Worm (Caenorhabditis elegans) whole organism, L3 larva: ENCODE measurements around the gene srh-258.

ENCODE experiments used
- R02D3.7 ChIP-seq: fragments of 150-350 bp; optimal IDR thresholded peaks from 2 replicates; lab custom pipeline; 2014; ENCODE audit warnings: missing biosample characterization, missing genetic modification characterization
- ZK546.5 ChIP-seq: sonication (generic microtip); optimal IDR thresholded peaks from 2 replicates; lab custom pipeline; 2017; ENCODE audit warnings: missing biosample characterization, missing genetic modification characterization
- aly-2 ChIP-seq: fragments of 150-350 bp; optimal IDR thresholded peaks from 2 replicates; lab custom pipeline; 2014; ENCODE audit warnings: missing biosample characterization, missing genetic modification characterization
- ama-1 ChIP-seq: fragments of 150-350 bp; optimal IDR thresholded peaks from 2 replicates; lab custom pipeline; 2018
- ceh-16 ChIP-seq: sonication (generic microtip); optimal IDR thresholded peaks from 2 replicates; lab custom pipeline; 2017; ENCODE audit warnings: missing biosample characterization, missing genetic modification characterization
- ceh-28 ChIP-seq: fragments of 150-350 bp; optimal IDR thresholded peaks from 2 replicates; lab custom pipeline; 2014; ENCODE audit warnings: missing biosample characterization, missing genetic modification reagents, missing genetic modification characterization
- ceh-82 ChIP-seq: fragments of 150-350 bp; optimal IDR thresholded peaks from 2 replicates; lab custom pipeline; 2014; ENCODE audit warnings: missing biosample characterization, missing genetic modification characterization
- ceh-9 ChIP-seq: sonication (generic microtip); optimal IDR thresholded peaks from 2 replicates; lab custom pipeline; 2018; ENCODE audit warnings: missing biosample characterization, missing genetic modification characterization
- daf-12 ChIP-seq: fragments of 150-350 bp; optimal IDR thresholded peaks from 2 replicates; lab custom pipeline; 2014; ENCODE audit warnings: missing biosample characterization, missing genetic modification reagents, missing genetic modification characterization
- egl-27 ChIP-seq: sonication (generic microtip); optimal IDR thresholded peaks from 4 replicates; lab custom pipeline; 2017; ENCODE audit warnings: missing biosample characterization, missing genetic modification reagents, missing genetic modification characterization
- egl-5 ChIP-seq: fragments of 150-350 bp; optimal IDR thresholded peaks from 2 replicates; lab custom pipeline; 2017; ENCODE audit warnings: missing biosample characterization, missing genetic modification reagents, missing genetic modification characterization, inconsistent platforms
- elt-1 ChIP-seq: fragments of 150-350 bp; optimal IDR thresholded peaks from 2 replicates; lab custom pipeline; 2014; ENCODE audit warnings: missing biosample characterization, missing genetic modification characterization
- elt-3 ChIP-seq, 3 experiments: fragments of 150-350 bp in 1 of 3; sonication (generic microtip) in 2 of 3; optimal IDR thresholded peaks; 2 replicates in 2 of 3; 4 replicates in 1 of 3; lab custom pipeline; 2014 to 2017; ENCODE audit warnings: missing biosample characterization in 3 of 3, missing genetic modification characterization in 3 of 3
- eor-1 ChIP-seq, 2 experiments: fragments of 150-350 bp; optimal IDR thresholded peaks; 2 replicates each; lab custom pipeline; 2014 to 2018; ENCODE audit warnings: missing biosample characterization in 2 of 2, missing genetic modification characterization in 2 of 2
- fkh-10 ChIP-seq: sonication (generic microtip); optimal IDR thresholded peaks from 2 replicates; lab custom pipeline; 2017; ENCODE audit warnings: missing biosample characterization, missing genetic modification reagents, missing genetic modification characterization
- fkh-2 ChIP-seq: fragments of 150-350 bp; optimal IDR thresholded peaks from 2 replicates; lab custom pipeline; 2014; ENCODE audit warnings: missing biosample characterization, missing genetic modification reagents, missing genetic modification characterization
- fos-1 ChIP-seq: fragments of 150-350 bp; optimal IDR thresholded peaks from 2 replicates; lab custom pipeline; 2014; ENCODE audit warnings: missing biosample characterization, missing genetic modification characterization
- hmg-11 ChIP-seq: sonication (generic microtip); optimal IDR thresholded peaks from 2 replicates; lab custom pipeline; 2016; ENCODE audit warnings: missing genetic modification characterization, missing compliant biosample characterization
- jun-1 ChIP-seq: fragments of 150-350 bp; optimal IDR thresholded peaks from 2 replicates; lab custom pipeline; 2014; ENCODE audit warnings: missing biosample characterization, missing genetic modification reagents, missing genetic modification characterization
- lin-15B ChIP-seq: fragments of 150-350 bp; optimal IDR thresholded peaks from 2 replicates; lab custom pipeline; 2014; ENCODE audit warnings: missing biosample characterization, missing genetic modification characterization
- lin-39 ChIP-seq: fragments of 150-350 bp; optimal IDR thresholded peaks from 2 replicates; lab custom pipeline; 2018; ENCODE audit warnings: missing biosample characterization, missing genetic modification reagents, missing genetic modification characterization
- nfya-1 ChIP-seq: sonication (generic microtip); optimal IDR thresholded peaks from 2 replicates; lab custom pipeline; 2017; ENCODE audit warnings: missing genetic modification characterization, mild to moderate bottlenecking, missing compliant biosample characterization, antibody characterized with exemption, moderate library complexity; ENCODE audit not compliant: insufficient read depth
- nhr-12 ChIP-seq: fragments of 150-350 bp; optimal IDR thresholded peaks from 2 replicates; lab custom pipeline; 2014; ENCODE audit warnings: missing biosample characterization, missing genetic modification characterization
- nhr-23 ChIP-seq: fragments of 150-350 bp; optimal IDR thresholded peaks from 2 replicates; lab custom pipeline; 2014; ENCODE audit warnings: missing biosample characterization, missing genetic modification reagents, missing genetic modification characterization
- nhr-237 ChIP-seq: fragments of 150-350 bp; optimal IDR thresholded peaks from 2 replicates; lab custom pipeline; 2014; ENCODE audit warnings: missing biosample characterization, missing genetic modification characterization
- nhr-25 ChIP-seq: sonication (generic microtip); optimal IDR thresholded peaks from 2 replicates; lab custom pipeline; 2017; ENCODE audit warnings: missing biosample characterization, missing genetic modification characterization
- nhr-28 ChIP-seq: fragments of 150-350 bp; optimal IDR thresholded peaks from 2 replicates; lab custom pipeline; 2014; ENCODE audit warnings: missing biosample characterization, missing genetic modification characterization
- nhr-67 ChIP-seq: fragments of 150-350 bp; optimal IDR thresholded peaks from 2 replicates; lab custom pipeline; 2014; ENCODE audit warnings: missing biosample characterization, missing genetic modification characterization
- nhr-77 ChIP-seq: fragments of 150-350 bp; optimal IDR thresholded peaks from 2 replicates; lab custom pipeline; 2014; ENCODE audit warnings: missing biosample characterization, missing genetic modification characterization
- pha-4 ChIP-seq: fragments of 150-350 bp; optimal IDR thresholded peaks from 2 replicates; lab custom pipeline; 2014; ENCODE audit warnings: missing biosample characterization, missing genetic modification reagents, missing genetic modification characterization
- pqm-1 ChIP-seq: fragments of 150-350 bp; optimal IDR thresholded peaks from 2 replicates; lab custom pipeline; 2017; ENCODE audit warnings: missing biosample characterization, missing genetic modification characterization, inconsistent platforms
- sea-2 ChIP-seq: fragments of 150-350 bp; sonication (generic microtip); optimal IDR thresholded peaks from 4 replicates; lab custom pipeline; 2014; ENCODE audit warnings: missing biosample characterization, missing genetic modification reagents, missing genetic modification characterization
- snpc-4 ChIP-seq: fragments of 150-350 bp; optimal IDR thresholded peaks from 2 replicates; lab custom pipeline; 2014; ENCODE audit warnings: missing biosample characterization, missing genetic modification characterization
- tbx-2 ChIP-seq: sonication (generic microtip); optimal IDR thresholded peaks from 2 replicates; lab custom pipeline; 2016; ENCODE audit warnings: mild to moderate bottlenecking, missing genetic modification characterization, missing compliant biosample characterization
- unc-39 ChIP-seq: sonication (generic microtip); optimal IDR thresholded peaks from 4 replicates; lab custom pipeline; 2017; ENCODE audit warnings: missing biosample characterization, missing genetic modification characterization
- unc-62 ChIP-seq: fragments of 150-350 bp; sonication (generic microtip); optimal IDR thresholded peaks from 4 replicates; lab custom pipeline; 2014; ENCODE audit warnings: missing biosample characterization, missing genetic modification reagents, missing genetic modification characterization
- zag-1 ChIP-seq: fragments of 150-350 bp; optimal IDR thresholded peaks from 2 replicates; lab custom pipeline; 2014; ENCODE audit warnings: missing biosample characterization, missing genetic modification characterization
- ztf-11 ChIP-seq: fragments of 150-350 bp; optimal IDR thresholded peaks from 2 replicates; lab custom pipeline; 2014; ENCODE audit warnings: missing biosample characterization, missing genetic modification characterization

Gene srh-258

ce11 chrV:15399691-15400377 is 5.1 kb upstream of the srh-258 start, which contains the start of the genes T06E6.15 and sri-7:
T06E6.15 (minus strand) TSS chrV:15399791.
sri-7 (plus strand) TSS chrV:15400327.
- TF ChIP-seq elt-3 (tag; optimal IDR thresholded peaks at IDR 0.05; lab: Kevin White, UChicago): no peak
- TF ChIP-seq hmg-11 (tag; lab: Kevin White, UChicago): no peak
- no peak for TF ChIP-seq nhr-28
- no peak for TF ChIP-seq ceh-16
- TF ChIP-seq ceh-9: no peak
- no peak for TF ChIP-seq jun-1 (tag; lab: Kevin White, UChicago)
- TF ChIP-seq nhr-23 (tag; lab: Kevin White, UChicago): no peak
- no peak for TF ChIP-seq elt-1 (tag; lab: Kevin White, UChicago)
- no peak for TF ChIP-seq ZK546.5
- TF ChIP-seq egl-5 (tag; lab: Kevin White, UChicago): no peak
- no peak for TF ChIP-seq zag-1 (tag; lab: Kevin White, UChicago)
- no peak for TF ChIP-seq nfya-1 (tag; lab: Kevin White, UChicago)
- TF ChIP-seq pqm-1 (tag; lab: Kevin White, UChicago): no peak
- no peak for TF ChIP-seq R02D3.7 (tag; lab: Kevin White, UChicago)
- no peak for TF ChIP-seq fkh-2 (tag; lab: Kevin White, UChicago)
- no peak for TF ChIP-seq egl-27 (tag; lab: Kevin White, UChicago)
- TF ChIP-seq nhr-12: no peak
- TF ChIP-seq lin-39 (tag; lab: Kevin White, UChicago): no peak
- no peak for TF ChIP-seq ztf-11 (tag; lab: Kevin White, UChicago)

- TF ChIP-seq ceh-82 (tag; lab: Kevin White, UChicago) (no peak), pha-4 (tag; lab: Kevin White, UChicago) (peak; percentile 41)
Observed at ce11 chrV:15401856-15402314, 3.1 kb upstream of the srh-258 start, which contains the start of gene fbxa-135. fbxa-135 (plus strand) TSS chrV:15402264.

- TF ChIP-seq nhr-237 (no peak), daf-12 (tag; lab: Kevin White, UChicago) (no peak), ceh-16 (no peak), unc-62 (GFP tag; lab: Kevin White, UChicago) (no peak), pha-4 (tag; lab: Kevin White, UChicago) (no peak), ceh-28 (no peak), sea-2 (GFP tag; lab: Kevin White, UChicago) (no peak), nhr-25 (tag; lab: Kevin White, UChicago) (no peak), jun-1 (tag; lab: Kevin White, UChicago) (no peak), lin-15B (no peak), fos-1 (no peak)
- TF ChIP-seq, all 47 proteins: peak for 0
Observed at ce11 chrV:15406928-15407327, 2.0 kb downstream of the srh-258 start, which contains the start of gene srh-257. srh-257 (plus strand) TSS chrV:15407228.

DNA sequence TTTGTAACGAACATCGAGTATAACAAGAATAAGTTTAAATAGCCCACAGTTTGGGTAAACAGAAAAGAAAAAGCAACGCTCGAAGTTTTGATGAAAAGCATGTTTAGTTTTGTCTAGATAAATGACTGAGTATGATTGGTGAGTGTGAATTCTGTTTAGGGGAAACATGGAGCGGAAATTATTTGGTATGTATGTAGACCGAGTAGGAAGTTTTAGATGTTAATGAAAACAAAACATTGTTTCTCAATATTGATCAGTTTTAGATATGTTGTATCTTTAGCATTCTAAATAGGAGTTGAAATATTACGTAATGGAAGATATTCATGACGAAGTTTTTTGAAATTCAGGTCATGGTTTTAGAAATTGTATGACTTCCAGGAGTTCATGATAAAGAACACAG is 7.7 kb downstream of the srh-258 start, which contains the start of gene srbc-63:
Gene srbc-63 (minus strand): TSS at position 101 of the 400 bp plus-strand sequence.
- no peak for TF ChIP-seq unc-62 (GFP tag; lab: Kevin White, UChicago)
- TF ChIP-seq snpc-4 (tag; lab: Kevin White, UChicago): no peak
- TF ChIP-seq egl-5 (tag; lab: Kevin White, UChicago): no peak
- no peak for TF ChIP-seq nhr-77 (tag; lab: Kevin White, UChicago)
- TF ChIP-seq eor-1 (tag; optimal IDR thresholded peaks at IDR 0.05; lab: Kevin White, UChicago): no peak
- no peak for TF ChIP-seq nhr-67 (tag; lab: Kevin White, UChicago)
- TF ChIP-seq aly-2 (tag; lab: Kevin White, UChicago): no peak
- no peak for TF ChIP-seq unc-39
- no peak for TF ChIP-seq ZK546.5
- TF ChIP-seq lin-15B: no peak
- TF ChIP-seq fos-1: no peak
- no peak for TF ChIP-seq nhr-28
- no peak for TF ChIP-seq elt-3 (tag; optimal IDR thresholded peaks at IDR 0.05; lab: Kevin White, UChicago)
- TF ChIP-seq nfya-1 (tag; lab: Kevin White, UChicago): no peak
- TF ChIP-seq nhr-23 (tag; lab: Kevin White, UChicago): no peak
- TF ChIP-seq fkh-10 (GFP tag; lab: Kevin White, UChicago): no peak
- TF ChIP-seq ztf-11 (tag; lab: Kevin White, UChicago): no peak
- TF ChIP-seq ama-1 (lab: Kevin White, UChicago): no peak
- no peak for TF ChIP-seq tbx-2 (tag; lab: Kevin White, UChicago)
